Worm (Caenorhabditis elegans) whole organism, early embryonic: ENCODE measurements around the gene T28F3.9.

Experiments used
- F13C5.2 ChIP-seq: sonication (generic microtip); optimal IDR thresholded peaks from 2 replicates; lab custom pipeline; 2017; ENCODE audit warnings: mild to moderate bottlenecking, missing genetic modification characterization, inconsistent platforms, missing compliant biosample characterization
- aly-1 ChIP-seq: sonication (generic microtip); optimal IDR thresholded peaks from 2 replicates; lab custom pipeline; 2016; ENCODE audit warnings: missing genetic modification characterization, missing compliant biosample characterization
- ama-1 ChIP-seq: fragments of 150-350 bp; optimal IDR thresholded peaks from 2 replicates; lab custom pipeline; 2014
- ceh-13 ChIP-seq: fragments of 200-800 bp; sonication (Bioruptor generic); optimal IDR thresholded peaks from 2 replicates; lab custom pipeline; 2018; ENCODE audit warnings: mild to moderate bottlenecking, missing genetic modification characterization, missing compliant biosample characterization
- ceh-36 ChIP-seq: sonication (generic microtip); optimal IDR thresholded peaks from 2 replicates; lab custom pipeline; 2016; ENCODE audit warnings: missing genetic modification characterization, inconsistent platforms, missing compliant biosample characterization
- ets-7 ChIP-seq: sonication (generic microtip); optimal IDR thresholded peaks from 2 replicates; lab custom pipeline; 2016; ENCODE audit warnings: missing genotype, missing genetic modification characterization, missing compliant biosample characterization
- hmbx-1 ChIP-seq: sonication (generic microtip); optimal IDR thresholded peaks from 2 replicates; lab custom pipeline; 2016; ENCODE audit warnings: mild to moderate bottlenecking, missing genetic modification characterization, missing compliant biosample characterization
- hmg-4 ChIP-seq: fragments of 200-800 bp; sonication (Bioruptor generic); optimal IDR thresholded peaks from 2 replicates; lab custom pipeline; 2018; ENCODE audit warnings: mild to moderate bottlenecking, missing genetic modification characterization, missing compliant biosample characterization
- hnd-1 ChIP-seq: sonication (generic microtip); optimal IDR thresholded peaks from 2 replicates; lab custom pipeline; 2016; ENCODE audit warnings: missing genetic modification characterization, missing compliant biosample characterization
- pes-1 ChIP-seq: fragments of 200-800 bp; sonication (Bioruptor generic); IDR thresholded peaks from 2 replicates; pipeline ENCODE4 v1.3.6; 2022; ENCODE audit warnings: missing genetic modification reagents, missing genetic modification characterization, missing compliant biosample characterization
- tbx-11 ChIP-seq: fragments of 200-800 bp; sonication (Bioruptor generic); IDR thresholded peaks from 2 replicates; pipeline ENCODE4 v1.3.6; 2022; ENCODE audit warnings: missing genetic modification characterization, missing compliant biosample characterization
- tra-4 ChIP-seq: sonication (generic microtip); optimal IDR thresholded peaks from 2 replicates; lab custom pipeline; 2017; ENCODE audit warnings: missing genetic modification characterization, missing compliant biosample characterization

ce11 chrIV:17264714-17265113 lies 43.6 kb upstream of the T28F3.9 start, which contains the start of gene F26D10.13:
- no peak for TF ChIP-seq ceh-36 (tag; lab: Kevin White, UChicago)
- no peak for TF ChIP-seq ceh-13 (GFP tag; lab: Kevin White, UChicago)
- no peak for TF ChIP-seq aly-1 (tag; lab: Kevin White, UChicago)
- TF ChIP-seq ama-1 (lab: Kevin White, UChicago): no peak
- TF ChIP-seq pes-1 (GFP tag; lab: Robert Waterston, UW): no peak
- TF ChIP-seq tra-4: no peak
- no peak for TF ChIP-seq hnd-1
- TF ChIP-seq F13C5.2: no peak
- TF ChIP-seq hmg-4 (GFP tag; lab: Kevin White, UChicago): no peak
- no peak for TF ChIP-seq ets-7 (tag; lab: Kevin White, UChicago)
- TF ChIP-seq hmbx-1 (tag; lab: Kevin White, UChicago): no peak
- no peak for TF ChIP-seq tbx-11 (GFP tag; lab: Robert Waterston, UW)
